Fruit fly (Drosophila melanogaster): Measurements from ENCODE around the gene mge.

Gene mge

DNA sequence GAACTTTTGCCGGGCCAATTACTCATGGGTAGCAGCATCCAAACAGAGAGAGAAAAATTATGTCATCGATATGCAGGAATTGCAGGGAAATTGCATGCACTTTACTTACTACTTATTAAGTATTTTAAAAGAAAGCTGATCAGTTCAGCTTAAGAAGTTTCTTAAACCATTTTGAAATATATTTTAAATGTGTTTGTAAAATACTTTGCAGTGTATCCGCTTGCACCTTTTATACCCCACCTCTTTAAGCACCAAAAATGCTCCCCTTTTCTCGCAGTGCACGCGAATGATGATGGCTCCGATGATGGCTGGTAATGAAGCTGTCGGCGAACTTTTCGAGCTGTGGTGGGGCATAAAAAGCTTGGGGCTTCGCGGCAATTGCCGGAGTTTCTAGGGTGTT is 42.7 kb upstream of the mge start, which contains the start of gene CG14984 (continued):
- TF ChIP-seq Hmx (GFP tag; optimal IDR thresholded peaks at IDR 0.05) (no peak), CG9932 (GFP tag; IDR thresholded peaks at IDR 0.05) (peak; percentile 69), CG30403 (GFP tag; optimal IDR thresholded peaks at IDR 0.05) (peak; percentile 27), Hey (tag; optimal IDR thresholded peaks at IDR 0.05) (no peak), Sox102F (GFP tag; optimal IDR thresholded peaks at IDR 0.05) (peak; percentile 12), Hr39 (optimal IDR thresholded peaks at IDR 0.05) (no peak), Meics (GFP tag; optimal IDR thresholded peaks at IDR 0.05) (peak; percentile 72), fu2 (GFP tag; optimal IDR thresholded peaks at IDR 0.05) (peak; percentile 30), H15 (GFP tag; IDR thresholded peaks at IDR 0.05) (no peak), her (GFP tag; optimal IDR thresholded peaks at IDR 0.05) (no peak), CG8765 (GFP tag; IDR thresholded peaks at IDR 0.05) (0 out of 2 replicates have a peak, but pooled peaks have one; percentile 16), Nf-YA (GFP tag; IDR thresholded peaks at IDR 0.05) (no peak), CG9215 (GFP tag; IDR thresholded peaks at IDR 0.05) (peak; percentile 58), CG2875 (GFP tag; optimal IDR thresholded peaks at IDR 0.05) (no peak), lov (optimal IDR thresholded peaks at IDR 0.05) (no peak), lov (GFP tag; IDR thresholded peaks at IDR 0.05) (no peak), jigr1 (GFP tag; IDR thresholded peaks at IDR 0.05) (0 out of 3 replicates have a peak, but pooled peaks have one; percentile 18), CG6254 (GFP tag; optimal IDR thresholded peaks at IDR 0.05) (no peak), HmgZ (tag; optimal IDR thresholded peaks at IDR 0.05) (no peak), CG9876 (GFP tag; optimal IDR thresholded peaks at IDR 0.05) (no peak), CG4820 (GFP tag; optimal IDR thresholded peaks at IDR 0.05) (peak; percentile 19), sqz (GFP tag; optimal IDR thresholded peaks at IDR 0.05) (no peak), pan (optimal IDR thresholded peaks at IDR 0.05) (no peak), pan (GFP tag; optimal IDR thresholded peaks at IDR 0.05 in 1 of 2, IDR thresholded peaks at IDR 0.05 in 1 of 2) (peak in 1 of 2 experiments; percentile 20), HLH3B (GFP tag; IDR thresholded peaks at IDR 0.05) (no peak), CG4854 (GFP tag; optimal IDR thresholded peaks at IDR 0.05) (no peak), CG15479 (GFP tag; optimal IDR thresholded peaks at IDR 0.05) (no peak), mld (GFP tag; IDR thresholded peaks at IDR 0.05; ENCODE audit: partially characterized antibody) (no peak), CG5180 (GFP tag; optimal IDR thresholded peaks at IDR 0.05) (no peak), CG10267 (tag; optimal IDR thresholded peaks at IDR 0.05) (peak; percentile 18), usp (GFP tag; optimal IDR thresholded peaks at IDR 0.05) (no peak), lola (GFP tag; optimal IDR thresholded peaks at IDR 0.05) (no peak), gem (tag; optimal IDR thresholded peaks at IDR 0.05) (peak; percentile 38), CG3995 (GFP tag; optimal IDR thresholded peaks at IDR 0.05) (no peak), Neu2 (GFP tag; optimal IDR thresholded peaks at IDR 0.05; ENCODE audit: borderline replicate concordance) (no peak), CG13287 (GFP tag; IDR thresholded peaks at IDR 0.05; ENCODE audit: partially characterized antibody) (no peak), Dek (tag; optimal IDR thresholded peaks at IDR 0.05) (no peak), bbx (GFP tag; IDR thresholded peaks at IDR 0.05; ENCODE audit: partially characterized antibody) (no peak), lbe (GFP tag; optimal IDR thresholded peaks at IDR 0.05) (peak; percentile 67), Sry-β (GFP tag; optimal IDR thresholded peaks at IDR 0.05) (no peak), CG12391 (tag; optimal IDR thresholded peaks at IDR 0.05) (no peak), CG12299 (tag; optimal IDR thresholded peaks at IDR 0.05) (no peak), pfk (GFP tag; optimal IDR thresholded peaks at IDR 0.05) (no peak), chn (GFP tag; optimal IDR thresholded peaks at IDR 0.05) (no peak), CG5245 (GFP tag; optimal IDR thresholded peaks at IDR 0.05) (no peak), CG6272 (GFP tag; IDR thresholded peaks at IDR 0.05) (0 out of 2 replicates have a peak, but pooled peaks have one; percentile 13), CG14710 (tag; optimal IDR thresholded peaks at IDR 0.05) (no peak), CG1647 (GFP tag; optimal IDR thresholded peaks at IDR 0.05) (peak; percentile 26), Nf-YB (GFP tag; optimal IDR thresholded peaks at IDR 0.05) (no peak), CG4282 (GFP tag; optimal IDR thresholded peaks at IDR 0.05) (no peak), Drgx (GFP tag; IDR thresholded peaks at IDR 0.05) (peak; percentile 72), CG32772 (GFP tag; IDR thresholded peaks at IDR 0.05) (peak; percentile 46; the same call in 1 of the 2 replicates)

Measured in whole organism, embryonic.